Fruit fly (Drosophila melanogaster): Measurements from ENCODE around the gene spn-D.

Gene spn-D

dm6 chr3R:27129580-27130385 lies 35.7 kb upstream of the spn-D start (continued):
- TF ChIP-seq TFAM (GFP tag; optimal IDR thresholded peaks at IDR 0.05) (no peak), CG31224 (GFP tag; IDR thresholded peaks at IDR 0.05) (0 out of 2 replicates have a peak, but pooled peaks have one; percentile 21), kay (GFP tag; optimal IDR thresholded peaks at IDR 0.05) (peak; percentile 4), bcd (GFP tag; optimal IDR thresholded peaks at IDR 0.05) (no peak), chif (GFP tag; optimal IDR thresholded peaks at IDR 0.05) (no peak), Hsf (GFP tag; optimal IDR thresholded peaks at IDR 0.05) (peak; percentile 6), CG13624 (GFP tag; optimal IDR thresholded peaks at IDR 0.05) (peak; percentile 93), CG3281 (GFP tag; optimal IDR thresholded peaks at IDR 0.05) (peak; percentile 47), CG18599 (GFP tag; optimal IDR thresholded peaks at IDR 0.05) (peak; percentile 29), CG7987 (GFP tag; optimal IDR thresholded peaks at IDR 0.05) (no peak), CG15269 (tag; optimal IDR thresholded peaks at IDR 0.05) (no peak), Ravus (GFP tag; IDR thresholded peaks at IDR 0.05) (no peak), pb (GFP tag; optimal IDR thresholded peaks at IDR 0.05) (no peak), CG7963 (GFP tag; IDR thresholded peaks at IDR 0.05; ENCODE audit: partially characterized antibody) (no peak), E2f1 (GFP tag; IDR thresholded peaks at IDR 0.05) (0 out of 2 replicates have a peak, but pooled peaks have one; percentile 12), lmd (GFP tag; IDR thresholded peaks at IDR 0.05) (peak; percentile 18; the same call in 1 of the 2 replicates), CG9932 (GFP tag; IDR thresholded peaks at IDR 0.05) (peak; percentile 68), CG6175 (GFP tag; IDR thresholded peaks at IDR 0.05) (peak; percentile 56; the same call in 1 of the 3 replicates), mam (GFP tag; optimal IDR thresholded peaks at IDR 0.05) (peak; percentile 26), fd3F (GFP tag; optimal IDR thresholded peaks at IDR 0.05) (no peak), CG17568 (GFP tag; optimal IDR thresholded peaks at IDR 0.05) (no peak), pho (GFP tag; optimal IDR thresholded peaks at IDR 0.05) (peak; percentile 3), pzg (GFP tag; optimal IDR thresholded peaks at IDR 0.05) (no peak), Mrtf (GFP tag; IDR thresholded peaks at IDR 0.05) (0 out of 3 replicates have a peak, but pooled peaks have one; percentile 9), gcm2 (GFP tag; optimal IDR thresholded peaks at IDR 0.05) (no peak), B-H1 (GFP tag; IDR thresholded peaks at IDR 0.05) (peak; percentile 17; the same call in 1 of the 3 replicates), CG14014 (GFP tag; IDR thresholded peaks at IDR 0.05) (peak; percentile 34; the same call in 1 of the 2 replicates), Med (GFP tag) (peak; percentile 88), CG9727 (GFP tag; optimal IDR thresholded peaks at IDR 0.05) (peak; percentile 13), Vsx1 (GFP tag; optimal IDR thresholded peaks at IDR 0.05) (no peak), CG2120 (GFP tag; optimal IDR thresholded peaks at IDR 0.05) (peak; percentile 64), rib (GFP tag; IDR thresholded peaks at IDR 0.05) (peak; percentile 14; the same call in 1 of the 2 replicates), ash1 (GFP tag; optimal IDR thresholded peaks at IDR 0.05) (no peak), Drgx (GFP tag; IDR thresholded peaks at IDR 0.05) (peak; percentile 74), CG12155 (GFP tag; optimal IDR thresholded peaks at IDR 0.05) (no peak), dysf (GFP tag; IDR thresholded peaks at IDR 0.05) (peak; percentile 66; the same call in 2 of the 3 replicates), CG6813 (GFP tag; optimal IDR thresholded peaks at IDR 0.05) (no peak)

dm6 chr3R:27130551-27131161 lies 34.9 kb upstream of the spn-D start:
- TF ChIP-seq crol (GFP tag; IDR thresholded peaks at IDR 0.05) (peak; percentile 77), Ptx1 (GFP tag; IDR thresholded peaks at IDR 0.05) (no peak), CG1024 (GFP tag; IDR thresholded peaks at IDR 0.05) (no peak), mirr (GFP tag; optimal IDR thresholded peaks at IDR 0.05) (peak; percentile 19), vvl (GFP tag; IDR thresholded peaks at IDR 0.05) (0 out of 2 replicates have a peak, but pooled peaks have one; percentile 11), ftz-f1 (GFP tag; optimal IDR thresholded peaks at IDR 0.05) (peak; percentile 63), CG15269 (tag; optimal IDR thresholded peaks at IDR 0.05) (peak; percentile 23), CG34376 (GFP tag; optimal IDR thresholded peaks at IDR 0.05) (no peak), Med (GFP tag) (peak; percentile 45), CG18476 (GFP tag; optimal IDR thresholded peaks at IDR 0.05) (no peak), CG2712 (tag; optimal IDR thresholded peaks at IDR 0.05) (no peak), lab (GFP tag; optimal IDR thresholded peaks at IDR 0.05) (peak; percentile 11), NFAT (GFP tag; IDR thresholded peaks at IDR 0.05) (peak; percentile 38; the same call in 1 of the 2 replicates), CG9932 (GFP tag; IDR thresholded peaks at IDR 0.05) (no peak), chinmo (GFP tag; IDR thresholded peaks at IDR 0.05; ENCODE audit: partially characterized antibody) (peak; percentile 60; the same call in 2 of the 4 replicates)

All from whole organism, embryonic.